Fruit fly (Drosophila melanogaster) whole organism, embryonic: ENCODE results near the gene sra.

Source experiments
- Adf1 ChIP-seq: fragments of 200-800 bp; sonication (Bioruptor generic); IDR thresholded peaks from 2 replicates; pipeline ENCODE4 v1.3.6; 2022; ENCODE audit warnings: missing biosample characterization, missing genetic modification characterization
- CG10267 ChIP-seq: fragments of 200-800 bp; sonication (Bioruptor generic); optimal IDR thresholded peaks from 2 replicates; lab custom pipeline; 2018; ENCODE audit warnings: missing biosample characterization, mild to moderate bottlenecking, missing genetic modification characterization, moderate library complexity
- CG11696 ChIP-seq: fragments of 200-800 bp; sonication (Bioruptor generic); IDR thresholded peaks from 2 replicates; pipeline ENCODE4 v1.3.6; 2022; ENCODE audit warnings: missing biosample characterization, missing genetic modification characterization
- CG12769 ChIP-seq: fragments of 200-800 bp; sonication (Bioruptor generic); optimal IDR thresholded peaks from 2 replicates; lab custom pipeline; 2019; ENCODE audit warnings: missing biosample characterization, mild to moderate bottlenecking, missing genetic modification characterization, moderate library complexity
- CG13123 ChIP-seq: fragments of 200-800 bp; sonication (Bioruptor generic); optimal IDR thresholded peaks from 2 replicates; lab custom pipeline; 2016; ENCODE audit warnings: missing biosample characterization, missing genetic modification characterization
- CG14710 ChIP-seq: fragments of 200-800 bp; sonication (Bioruptor generic); optimal IDR thresholded peaks from 3 replicates; lab custom pipeline; 2019; ENCODE audit warnings: missing biosample characterization, mild to moderate bottlenecking, missing genetic modification characterization, moderate library complexity
- CG2129 ChIP-seq: fragments of 200-800 bp; sonication (Bioruptor generic); IDR thresholded peaks from 2 replicates; pipeline ENCODE4 v1.3.6; 2022; ENCODE audit warnings: missing biosample characterization, missing genetic modification characterization; ENCODE audit not compliant: partially characterized antibody
- CG31388 ChIP-seq: fragments of 200-800 bp; sonication (Bioruptor generic); optimal IDR thresholded peaks from 2 replicates; lab custom pipeline; 2016; ENCODE audit warnings: missing biosample characterization, missing genetic modification characterization
- CG32532 ChIP-seq: fragments of 200-800 bp; sonication (Bioruptor generic); IDR thresholded peaks from 2 replicates; pipeline ENCODE4 v1.3.6; 2022; ENCODE audit warnings: missing biosample characterization, missing genetic modification characterization
- CG7963 ChIP-seq: fragments of 200-800 bp; sonication (Bioruptor generic); IDR thresholded peaks from 3 replicates; pipeline ENCODE4 v1.3.6; 2022; ENCODE audit warnings: missing biosample characterization, missing genetic modification characterization; ENCODE audit not compliant: partially characterized antibody
- CG8281 ChIP-seq: fragments of 200-800 bp; sonication (Bioruptor generic); optimal IDR thresholded peaks from 2 replicates; lab custom pipeline; 2018; ENCODE audit warnings: missing biosample characterization, mild to moderate bottlenecking, missing genetic modification characterization, moderate library complexity
- Camta ChIP-seq: fragments of 200-800 bp; sonication (Bioruptor generic); optimal IDR thresholded peaks from 2 replicates; lab custom pipeline; 2016; ENCODE audit warnings: missing biosample characterization, missing genetic modification characterization
- E2f1 ChIP-seq: fragments of 200-800 bp; sonication (Bioruptor generic); IDR thresholded peaks from 2 replicates; pipeline ENCODE4 v1.3.6; 2022; ENCODE audit warnings: missing biosample characterization, missing genetic modification characterization
- ERR ChIP-seq: fragments of 200-800 bp; sonication (Bioruptor generic); optimal IDR thresholded peaks from 2 replicates; lab custom pipeline; 2016; ENCODE audit warnings: missing biosample characterization, missing genetic modification characterization
- H2.0 ChIP-seq: fragments of 200-800 bp; sonication (Bioruptor generic); IDR thresholded peaks from 2 replicates; pipeline ENCODE4 v1.3.6; 2022; ENCODE audit warnings: missing biosample characterization, missing genetic modification characterization
- Hr39 ChIP-seq: fragments of >200 bp; optimal IDR thresholded peaks from 2 replicates; lab custom pipeline; 2017
- Nf-YA ChIP-seq: fragments of 200-800 bp; sonication (Bioruptor generic); IDR thresholded peaks from 2 replicates; pipeline ENCODE4 v1.3.6; 2022; ENCODE audit warnings: missing biosample characterization, missing genetic modification characterization
- Sox102F ChIP-seq: fragments of 200-800 bp; sonication (Bioruptor generic); optimal IDR thresholded peaks from 2 replicates; lab custom pipeline; 2018; ENCODE audit warnings: missing biosample characterization, mild to moderate bottlenecking, missing genetic modification characterization, moderate library complexity
- Spps ChIP-seq: fragments of 200-800 bp; sonication (Bioruptor generic); optimal IDR thresholded peaks from 2 replicates; lab custom pipeline; 2018; ENCODE audit warnings: missing biosample characterization, mild to moderate bottlenecking, missing genetic modification characterization
- Sry-β ChIP-seq: fragments of 200-800 bp; sonication (Bioruptor generic); optimal IDR thresholded peaks from 2 replicates; lab custom pipeline; 2018; ENCODE audit warnings: missing biosample characterization, mild to moderate bottlenecking, missing genetic modification characterization, moderate library complexity
- Stat92E ChIP-seq, 3 experiments: fragments of >200 bp in 2 of 3; fragments of 200-800 bp in 1 of 3; sonication (Bioruptor generic) in 1 of 3; optimal IDR thresholded peaks; 2 replicates each; lab custom pipeline; 2017 to 2019; ENCODE audit warnings: missing biosample characterization in 3 of 3, missing genetic modification characterization in 3 of 3, mild to moderate bottlenecking in 1 of 3, moderate library complexity in 1 of 3
- Vsx1 ChIP-seq: fragments of 200-800 bp; sonication (Bioruptor generic); optimal IDR thresholded peaks from 2 replicates; lab custom pipeline; 2017; ENCODE audit warnings: missing biosample characterization, mild to moderate bottlenecking, missing genetic modification characterization, missing genetic modification reagents
- Xbp1 ChIP-seq: fragments of 200-800 bp; sonication (Bioruptor generic); optimal IDR thresholded peaks from 3 replicates; lab custom pipeline; 2016; ENCODE audit warnings: missing biosample characterization, mild to moderate bottlenecking, missing genetic modification characterization
- ab ChIP-seq: fragments of 200-800 bp; sonication (Bioruptor generic); optimal IDR thresholded peaks from 2 replicates; lab custom pipeline; 2016; ENCODE audit warnings: missing biosample characterization, missing genetic modification characterization
- abd-A ChIP-seq: fragments of 200-800 bp; sonication (Bioruptor generic); optimal IDR thresholded peaks from 3 replicates; lab custom pipeline; 2019; ENCODE audit warnings: missing biosample characterization, mild to moderate bottlenecking, missing genetic modification characterization, moderate library complexity
- chm ChIP-seq: fragments of 200-800 bp; sonication (Bioruptor generic); IDR thresholded peaks from 2 replicates; pipeline ENCODE4 v1.3.6; 2022; ENCODE audit warnings: missing biosample characterization, missing genetic modification characterization
- chn ChIP-seq: fragments of 200-800 bp; sonication (Bioruptor generic); optimal IDR thresholded peaks from 2 replicates; lab custom pipeline; 2016; ENCODE audit warnings: missing biosample characterization, missing genetic modification characterization
- dimm ChIP-seq: fragments of 200-800 bp; sonication (Bioruptor generic); IDR thresholded peaks from 2 replicates; pipeline ENCODE4 v1.3.6; 2022; ENCODE audit warnings: missing biosample characterization, missing genetic modification characterization
- dm ChIP-seq: fragments of 200-800 bp; sonication (Bioruptor generic); optimal IDR thresholded peaks from 3 replicates; lab custom pipeline; 2016; ENCODE audit warnings: missing biosample characterization, missing genetic modification characterization
- en ChIP-seq: fragments of 200-800 bp; sonication (Bioruptor generic); optimal IDR thresholded peaks from 2 replicates; lab custom pipeline; 2016; ENCODE audit warnings: missing biosample characterization, missing genetic modification characterization
- fd3F ChIP-seq: fragments of 200-800 bp; sonication (Bioruptor generic); optimal IDR thresholded peaks from 2 replicates; lab custom pipeline; 2018; ENCODE audit warnings: missing biosample characterization, mild to moderate bottlenecking, missing genetic modification characterization, moderate library complexity
- grn ChIP-seq: fragments of 200-800 bp; sonication (Bioruptor generic); optimal IDR thresholded peaks from 3 replicates; lab custom pipeline; 2017; ENCODE audit warnings: missing biosample characterization, missing genetic modification characterization
- gt ChIP-seq: fragments of 200-800 bp; sonication (Bioruptor generic); IDR thresholded peaks from 2 replicates; pipeline ENCODE4 v1.3.6; 2022; ENCODE audit warnings: missing biosample characterization, missing genetic modification characterization
- hb ChIP-seq: fragments of 200-800 bp; sonication (Bioruptor generic); IDR thresholded peaks from 3 replicates; pipeline ENCODE4 v1.3.6; 2022; ENCODE audit warnings: missing biosample characterization, missing genetic modification characterization; ENCODE audit not compliant: partially characterized antibody
- lilli ChIP-seq: fragments of 200-800 bp; sonication (Bioruptor generic); optimal IDR thresholded peaks from 3 replicates; lab custom pipeline; 2016; ENCODE audit warnings: missing biosample characterization, missing genetic modification characterization
- nerfin-2 ChIP-seq: fragments of 200-800 bp; sonication (Bioruptor generic); IDR thresholded peaks from 2 replicates; pipeline ENCODE4 v1.3.6; 2022; ENCODE audit warnings: missing biosample characterization, missing genetic modification characterization; ENCODE audit not compliant: partially characterized antibody
- org-1 ChIP-seq: fragments of 200-800 bp; sonication (Bioruptor generic); optimal IDR thresholded peaks from 2 replicates; lab custom pipeline; 2017; ENCODE audit warnings: missing biosample characterization, missing genetic modification characterization
- p53 ChIP-seq: fragments of 200-800 bp; sonication (Bioruptor generic); optimal IDR thresholded peaks from 2 replicates; lab custom pipeline; 2016; ENCODE audit warnings: missing biosample characterization, missing genetic modification characterization
- pan ChIP-seq, 4 experiments: fragments of >200 bp in 3 of 4; fragments of 200-800 bp in 1 of 4; sonication (Bioruptor generic) in 1 of 4; optimal IDR thresholded peaks in 3 of 4; IDR thresholded peaks in 1 of 4; 2 replicates each; pipeline versions ENCODE4 v1.3.6 to Lab custom; 2017 to 2022; ENCODE audit warnings: missing biosample characterization in 2 of 4, missing genetic modification characterization in 2 of 4, mixed read lengths in 1 of 4
- pfk ChIP-seq: fragments of 200-800 bp; sonication (Bioruptor generic); optimal IDR thresholded peaks from 2 replicates; lab custom pipeline; 2018; ENCODE audit warnings: missing biosample characterization, mild to moderate bottlenecking, missing genetic modification characterization, moderate library complexity
- pnt ChIP-seq: fragments of 200-800 bp; sonication (Bioruptor generic); optimal IDR thresholded peaks from 3 replicates; lab custom pipeline; 2016; ENCODE audit warnings: missing biosample characterization, missing genetic modification characterization
- pros ChIP-seq: fragments of 200-800 bp; sonication (Bioruptor generic); optimal IDR thresholded peaks from 3 replicates; lab custom pipeline; 2019; ENCODE audit warnings: missing biosample characterization, mild to moderate bottlenecking, missing genetic modification characterization, moderate library complexity
- sc ChIP-seq, 3 experiments: fragments of >200 bp in 2 of 3; fragments of 200-800 bp in 1 of 3; sonication (Bioruptor generic) in 1 of 3; optimal IDR thresholded peaks; 2 replicates in 2 of 3; 3 replicates in 1 of 3; lab custom pipeline; 2017; ENCODE audit warnings: mild to moderate bottlenecking in 1 of 3, missing biosample characterization in 1 of 3, missing genetic modification characterization in 1 of 3, missing genetic modification reagents in 1 of 3
- sim ChIP-seq: fragments of 200-800 bp; sonication (Bioruptor generic); IDR thresholded peaks from 2 replicates; pipeline ENCODE4 v1.3.6; 2022; ENCODE audit warnings: missing biosample characterization, missing genetic modification characterization
- sisA ChIP-seq: fragments of 200-800 bp; sonication (Bioruptor generic); IDR thresholded peaks from 2 replicates; pipeline ENCODE4 v1.3.6; 2022; ENCODE audit warnings: missing biosample characterization, missing genetic modification characterization
- sna ChIP-seq: fragments of 200-800 bp; sonication (Bioruptor generic); IDR thresholded peaks from 2 replicates; pipeline ENCODE4 v1.3.6; 2022; ENCODE audit warnings: missing biosample characterization, missing genetic modification characterization; ENCODE audit not compliant: partially characterized antibody
- stc ChIP-seq: fragments of 200-800 bp; sonication (Bioruptor generic); IDR thresholded peaks from 2 replicates; pipeline ENCODE4 v1.3.6; 2022; ENCODE audit warnings: missing biosample characterization, missing genetic modification characterization
- tio ChIP-seq: fragments of 200-800 bp; sonication (Bioruptor generic); optimal IDR thresholded peaks from 2 replicates; lab custom pipeline; 2017; ENCODE audit warnings: missing biosample characterization, missing genetic modification characterization, inconsistent platforms
- zen ChIP-seq: fragments of 200-800 bp; sonication (Bioruptor generic); optimal IDR thresholded peaks from 3 replicates; lab custom pipeline; 2018; ENCODE audit warnings: missing biosample characterization, mild to moderate bottlenecking, missing genetic modification characterization, moderate library complexity

The sra gene

dm6 chr3R:16235215-16235937 lies 48.6 kb downstream of the sra start (continued):
- TF ChIP-seq chn (GFP tag; lab: Kevin White, UChicago) (peak; percentile 48), H2.0 (no peak), CG14710 (tag; lab: Kevin White, UChicago) (no peak), hb (GFP tag; lab: Robert Waterston, UW) (no peak), E2f1 (no peak), Spps (tag; lab: Kevin White, UChicago) (no peak), Sox102F (GFP tag; lab: Kevin White, UChicago) (no peak), pan (optimal IDR thresholded peaks at IDR 0.05; lab: Kevin White, UChicago) (no peak), pan (GFP tag; optimal IDR thresholded peaks at IDR 0.05 in 1 of 2, IDR thresholded peaks at IDR 0.05 in 1 of 2) (no peak), Stat92E (GFP tag; optimal IDR thresholded peaks at IDR 0.05; lab: Kevin White, UChicago) (no peak), p53 (no peak), Sry-β (no peak), Xbp1 (GFP tag; lab: Kevin White, UChicago) (no peak), dimm (GFP tag; lab: Robert Waterston, UW) (no peak), ERR (GFP tag; lab: Kevin White, UChicago) (no peak), org-1 (GFP tag; lab: Kevin White, UChicago) (no peak), pnt (GFP tag; lab: Kevin White, UChicago) (no peak), CG31388 (GFP tag; lab: Kevin White, UChicago) (no peak), sisA (GFP tag; lab: Robert Waterston, UW) (no peak), abd-A (tag; lab: Kevin White, UChicago) (peak; percentile 99), CG11696 (GFP tag; lab: Robert Waterston, UW) (no peak), CG2129 (GFP tag; lab: Robert Waterston, UW) (no peak), CG10267 (tag; lab: Kevin White, UChicago) (no peak), nerfin-2 (GFP tag; lab: Robert Waterston, UW) (no peak), sna (GFP tag; lab: Robert Waterston, UW) (no peak), tio (GFP tag; lab: Kevin White, UChicago) (no peak), CG32532 (GFP tag; lab: Robert Waterston, UW) (no peak), sc (optimal IDR thresholded peaks at IDR 0.05; lab: Kevin White, UChicago) (no peak), sc (GFP tag; optimal IDR thresholded peaks at IDR 0.05; lab: Kevin White, UChicago) (no peak), CG13123 (no peak), pfk (GFP tag; lab: Kevin White, UChicago) (peak; percentile 86), ab (no peak), pros (peak; percentile 100), Nf-YA (GFP tag; lab: Robert Waterston, UW) (no peak), CG8281 (tag; lab: Kevin White, UChicago) (no peak), zen (tag; lab: Kevin White, UChicago) (no peak), grn (peak; percentile 50), fd3F (GFP tag; lab: Kevin White, UChicago) (no peak), chm (no peak), sim (no peak), CG7963 (GFP tag; lab: Robert Waterston, UW) (no peak), lilli (GFP tag; lab: Kevin White, UChicago) (peak; percentile 48), gt (GFP tag; lab: Robert Waterston, UW) (no peak), CG12769 (tag; lab: Kevin White, UChicago) (peak; percentile 99), Vsx1 (GFP tag; lab: Kevin White, UChicago) (peak; percentile 9), en (GFP tag; lab: Kevin White, UChicago) (no peak), Camta (GFP tag; lab: Kevin White, UChicago) (no peak), stc (GFP tag; lab: Robert Waterston, UW) (no peak), Hr39 (lab: Kevin White, UChicago) (no peak), Adf1 (GFP tag; lab: Robert Waterston, UW) (no peak), dm (GFP tag; lab: Kevin White, UChicago) (no peak)
